Worm (Caenorhabditis elegans): ENCODE measurements around the gene C39B5.5.

DNA sequence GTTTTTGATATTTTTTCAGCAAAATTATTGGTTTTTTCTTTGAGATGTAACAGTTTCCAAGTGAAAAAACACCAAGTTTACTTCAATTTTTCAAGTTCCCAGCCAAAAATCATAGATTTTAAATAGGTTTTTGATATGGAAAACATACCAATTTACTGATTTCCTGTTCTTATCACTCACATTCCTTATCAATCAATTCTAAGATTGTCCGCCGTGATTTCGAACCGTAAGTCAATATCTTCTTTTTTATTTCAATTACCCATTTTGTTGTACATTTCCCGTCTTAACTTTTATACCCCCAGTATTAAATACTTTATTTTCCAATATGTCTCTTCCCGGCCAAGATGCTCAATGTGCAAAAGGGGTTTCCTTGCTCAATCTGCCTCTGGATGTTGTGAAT is 16.5 kb downstream of the C39B5.5 start, which contains the start of gene fbxa-38:
- TF ChIP-seq ceh-82 (tag; optimal IDR thresholded peaks at IDR 0.05), result no peak
- TF ChIP-seq blmp-1 (tag; optimal IDR thresholded peaks at IDR 0.05), result no peak
